Fruit fly (Drosophila melanogaster) whole organism, wandering third instar larva: Measurements from ENCODE around the gene Arfrp1.

Experiments
- Abd-B ChIP-seq: fragments of >200 bp; optimal IDR thresholded peaks from 2 replicates; lab custom pipeline; 2017; ENCODE audit warnings: missing biosample characterization, missing genetic modification characterization
- CG32264 ChIP-seq: fragments of 200-800 bp; sonication (Bioruptor generic); optimal IDR thresholded peaks from 2 replicates; lab custom pipeline; 2016; ENCODE audit warnings: missing biosample characterization, missing genetic modification characterization
- CG9705 ChIP-seq: fragments of 200-800 bp; sonication (Bioruptor generic); optimal IDR thresholded peaks from 2 replicates; lab custom pipeline; 2018; ENCODE audit warnings: missing biosample characterization, mild to moderate bottlenecking, missing genetic modification characterization
- CrebA ChIP-seq: fragments of 200-800 bp; sonication (Bioruptor generic); optimal IDR thresholded peaks from 2 replicates; lab custom pipeline; 2016; ENCODE audit warnings: missing biosample characterization, mild to moderate bottlenecking, missing genetic modification characterization, borderline replicate concordance
- Dfd ChIP-seq: fragments of >200 bp; optimal IDR thresholded peaks from 2 replicates; lab custom pipeline; 2017; ENCODE audit warnings: missing biosample characterization, missing genetic modification characterization
- Dif ChIP-seq: fragments of 200-275, 200-300 bp; sonication (Bioruptor generic); optimal IDR thresholded peaks from 2 replicates; lab custom pipeline; 2018; ENCODE audit warnings: missing biosample characterization, missing genetic modification characterization; ENCODE audit not compliant: partially characterized antibody
- GATAd ChIP-seq: sonication (Bioruptor generic); optimal IDR thresholded peaks from 2 replicates; lab custom pipeline; 2016; ENCODE audit warnings: missing biosample characterization, missing genetic modification characterization
- HLH106 ChIP-seq: fragments of 200-800 bp; optimal IDR thresholded peaks from 3 replicates; lab custom pipeline; 2019; ENCODE audit warnings: missing biosample characterization, mild to moderate bottlenecking, missing genetic modification characterization, moderate library complexity
- Hnf4 ChIP-seq: fragments of 200-800 bp; sonication (Bioruptor generic); optimal IDR thresholded peaks from 2 replicates; lab custom pipeline; 2016; ENCODE audit warnings: missing biosample characterization, mild to moderate bottlenecking, missing genetic modification characterization
- Hr78 ChIP-seq: fragments of >200 bp; optimal IDR thresholded peaks from 2 replicates; lab custom pipeline; 2017; ENCODE audit warnings: missing biosample characterization, missing genetic modification characterization
- Hr83 ChIP-seq: fragments of 200-300 bp; sonication (Bioruptor generic); optimal IDR thresholded peaks from 2 replicates; lab custom pipeline; 2016; ENCODE audit warnings: missing biosample characterization, mild to moderate bottlenecking, missing genetic modification characterization, moderate library complexity; ENCODE audit not compliant: poor library complexity, severe bottlenecking
- Jra ChIP-seq: sonication (Bioruptor generic); optimal IDR thresholded peaks from 2 replicates; lab custom pipeline; 2016; ENCODE audit warnings: missing biosample characterization, missing genetic modification characterization
- Mio ChIP-seq: sonication (Bioruptor generic); optimal IDR thresholded peaks from 2 replicates; lab custom pipeline; 2016; ENCODE audit warnings: missing biosample characterization, missing genetic modification characterization
- Myc ChIP-seq: fragments of >200 bp; optimal IDR thresholded peaks from 2 replicates; lab custom pipeline; 2017
- N ChIP-seq: fragments of >200 bp; optimal IDR thresholded peaks from 2 replicates; lab custom pipeline; 2018; ENCODE audit warnings: missing biosample characterization, missing external identifiers, missing genetic modification characterization
- OdsH ChIP-seq: fragments of 200-800 bp; sonication (Bioruptor generic); optimal IDR thresholded peaks from 2 replicates; lab custom pipeline; 2016; ENCODE audit warnings: missing biosample characterization, mild to moderate bottlenecking, missing genetic modification characterization
- Rel ChIP-seq, 2 experiments: fragments of 200-800 bp; sonication (Bioruptor generic) in 1 of 2; optimal IDR thresholded peaks; 2 replicates in 1 of 2; 3 replicates in 1 of 2; lab custom pipeline; 2016 to 2019; ENCODE audit warnings: mild to moderate bottlenecking in 2 of 2, missing biosample characterization in 2 of 2, missing genetic modification characterization in 2 of 2, moderate library complexity in 1 of 2
- Sp1 ChIP-seq: fragments of 200-800 bp; sonication (Bioruptor generic); optimal IDR thresholded peaks from 3 replicates; lab custom pipeline; 2019; ENCODE audit warnings: missing biosample characterization, mild to moderate bottlenecking, missing genetic modification characterization, moderate library complexity
- Vsx2 ChIP-seq: fragments of 200-300, 225-300 bp; sonication (Bioruptor generic); optimal IDR thresholded peaks from 2 replicates; lab custom pipeline; 2018; ENCODE audit warnings: missing biosample characterization, missing genetic modification characterization; ENCODE audit not compliant: partially characterized antibody
- br ChIP-seq: fragments of 200-800 bp; sonication (Bioruptor generic); optimal IDR thresholded peaks from 2 replicates; lab custom pipeline; 2016; ENCODE audit warnings: missing biosample characterization, missing genetic modification characterization
- brk ChIP-seq: fragments of 200-800 bp; sonication (Bioruptor generic); optimal IDR thresholded peaks from 2 replicates; lab custom pipeline; 2016; ENCODE audit warnings: missing biosample characterization, mild to moderate bottlenecking, missing genetic modification characterization
- dl ChIP-seq, 2 experiments: fragments of 175-275, 200-275 bp in 1 of 2; fragments of 200-275 bp in 1 of 2; sonication (Bioruptor generic); optimal IDR thresholded peaks; lab custom pipeline; 2018; ENCODE audit warnings: mild to moderate bottlenecking in 2 of 2, missing biosample characterization in 2 of 2, missing genetic modification characterization in 2 of 2, moderate library complexity in 2 of 2; ENCODE audit not compliant: partially characterized antibody in 2 of 2, insufficient read depth in 1 of 2
- dmrt93B ChIP-seq: fragments of 200-800 bp; sonication (Bioruptor generic); optimal IDR thresholded peaks from 2 replicates; lab custom pipeline; 2018; ENCODE audit warnings: missing biosample characterization, mild to moderate bottlenecking, missing genetic modification characterization
- dsf ChIP-seq: sonication (Bioruptor generic); optimal IDR thresholded peaks from 2 replicates; lab custom pipeline; 2016; ENCODE audit warnings: missing biosample characterization, missing genetic modification characterization, borderline replicate concordance
- ey ChIP-seq: fragments of 200-800 bp; sonication (Bioruptor generic); optimal IDR thresholded peaks from 2 replicates; lab custom pipeline; 2016; ENCODE audit warnings: missing biosample characterization, missing genetic modification characterization
- foxo ChIP-seq, 2 experiments: fragments of 200-800 bp; sonication (Bioruptor generic); optimal IDR thresholded peaks; 2 replicates in 1 of 2; 3 replicates in 1 of 2; lab custom pipeline; 2016 to 2017; ENCODE audit warnings: missing biosample characterization in 2 of 2, missing genetic modification characterization in 2 of 2
- fru ChIP-seq: fragments of 200-800 bp; sonication (Bioruptor generic); optimal IDR thresholded peaks from 3 replicates; lab custom pipeline; 2016; ENCODE audit warnings: missing biosample characterization, mild to moderate bottlenecking, missing genetic modification characterization
- h ChIP-seq: fragments of 200-800 bp; sonication (Bioruptor generic); optimal IDR thresholded peaks from 3 replicates; lab custom pipeline; 2016; ENCODE audit warnings: missing biosample characterization, mild to moderate bottlenecking, missing genetic modification characterization
- jim ChIP-seq: fragments of 175-275, 200-325 bp; sonication (Bioruptor generic); optimal IDR thresholded peaks from 2 replicates; lab custom pipeline; 2016; ENCODE audit warnings: missing biosample characterization, mild to moderate bottlenecking, missing genetic modification characterization
- lola ChIP-seq: fragments of >200 bp; optimal IDR thresholded peaks from 2 replicates; lab custom pipeline; 2017; ENCODE audit warnings: missing biosample characterization, missing genetic modification characterization
- pan ChIP-seq: fragments of >200 bp; optimal IDR thresholded peaks from 2 replicates; lab custom pipeline; 2017
- psq ChIP-seq: fragments of 200-800 bp; sonication (Bioruptor generic); optimal IDR thresholded peaks from 3 replicates; lab custom pipeline; 2017; ENCODE audit warnings: missing biosample characterization, mild to moderate bottlenecking, missing genetic modification characterization, moderate library complexity
- rgr ChIP-seq: fragments of 200-800 bp; sonication (Bioruptor generic); optimal IDR thresholded peaks from 3 replicates; lab custom pipeline; 2016; ENCODE audit warnings: missing biosample characterization, mild to moderate bottlenecking, missing genetic modification characterization
- sage ChIP-seq: fragments of 200-800 bp; sonication (Bioruptor generic); optimal IDR thresholded peaks from 2 replicates; lab custom pipeline; 2016; ENCODE audit warnings: missing biosample characterization, mild to moderate bottlenecking, missing genetic modification characterization
- sv ChIP-seq: fragments of 200-800 bp; sonication (Bioruptor generic); optimal IDR thresholded peaks from 3 replicates; lab custom pipeline; 2016; ENCODE audit warnings: missing biosample characterization, missing genetic modification characterization
- tai ChIP-seq: sonication (Bioruptor generic); optimal IDR thresholded peaks from 2 replicates; lab custom pipeline; 2016; ENCODE audit warnings: missing biosample characterization, missing genetic modification characterization
- usp ChIP-seq: fragments of >200 bp; optimal IDR thresholded peaks from 2 replicates; lab custom pipeline; 2017; ENCODE audit warnings: missing biosample characterization, missing genetic modification characterization
- woc ChIP-seq: sonication (Bioruptor generic); optimal IDR thresholded peaks from 2 replicates; lab custom pipeline; 2016; ENCODE audit warnings: missing biosample characterization, mild to moderate bottlenecking, missing genetic modification characterization

Gene Arfrp1

DNA sequence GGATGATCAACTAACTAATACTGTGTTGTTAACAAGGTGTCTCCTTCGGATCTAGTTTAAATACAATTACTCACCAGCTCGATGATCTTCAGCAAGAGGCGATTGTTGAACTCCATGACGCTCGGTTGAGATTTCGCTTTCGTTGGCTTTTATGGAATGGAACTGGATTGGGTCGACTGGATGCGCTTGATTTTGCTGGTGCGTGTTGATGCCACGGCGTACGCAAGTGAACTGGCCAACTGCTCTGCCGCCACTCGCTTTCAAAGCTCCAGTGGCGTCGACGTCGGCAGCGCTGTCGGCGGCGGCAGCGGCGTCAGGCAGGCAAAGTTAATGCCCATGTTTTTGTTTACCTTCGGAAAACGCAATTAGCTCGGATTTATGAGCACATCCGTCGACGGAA, 28.6 kb upstream of the Arfrp1 start, which contains the start of gene CG44325:
TSS of gene CG44325 (minus strand) at position 237 of the 400 bp plus-strand sequence.
- TF ChIP-seq Hr83 (GFP tag; lab: Kevin White, UChicago) (peak; percentile 56), HLH106 (tag; lab: Kevin White, UChicago) (peak; percentile 9), Dfd (GFP tag; lab: Kevin White, UChicago) (no peak), pan (lab: Kevin White, UChicago) (no peak), dsf (GFP tag; lab: Kevin White, UChicago) (no peak), fru (GFP tag; lab: Kevin White, UChicago) (peak; percentile 39), rgr (peak; percentile 40), Dif (GFP tag; lab: Kevin White, UChicago) (peak; percentile 59), CrebA (no peak), woc (no peak), CG9705 (GFP tag; lab: Kevin White, UChicago) (no peak), sv (GFP tag; lab: Kevin White, UChicago) (no peak), Jra (GFP tag; lab: Kevin White, UChicago) (peak; percentile 23), Sp1 (peak; percentile 43), usp (no peak), Abd-B (no peak), Rel (GFP tag; optimal IDR thresholded peaks at IDR 0.05; lab: Kevin White, UChicago) (no peak), Rel (tag; optimal IDR thresholded peaks at IDR 0.05; lab: Kevin White, UChicago) (peak; percentile 42), brk (GFP tag; lab: Kevin White, UChicago) (no peak), h (GFP tag; lab: Kevin White, UChicago) (peak; percentile 52), ey (no peak), OdsH (no peak), br (GFP tag; lab: Kevin White, UChicago) (peak; percentile 29), dl (GFP tag; optimal IDR thresholded peaks at IDR 0.05; lab: Kevin White, UChicago; ENCODE audit: insufficient read depth in 1 of 2, partially characterized antibody in 2 of 2) (no peak), GATAd (GFP tag; lab: Kevin White, UChicago) (no peak)

DNA sequence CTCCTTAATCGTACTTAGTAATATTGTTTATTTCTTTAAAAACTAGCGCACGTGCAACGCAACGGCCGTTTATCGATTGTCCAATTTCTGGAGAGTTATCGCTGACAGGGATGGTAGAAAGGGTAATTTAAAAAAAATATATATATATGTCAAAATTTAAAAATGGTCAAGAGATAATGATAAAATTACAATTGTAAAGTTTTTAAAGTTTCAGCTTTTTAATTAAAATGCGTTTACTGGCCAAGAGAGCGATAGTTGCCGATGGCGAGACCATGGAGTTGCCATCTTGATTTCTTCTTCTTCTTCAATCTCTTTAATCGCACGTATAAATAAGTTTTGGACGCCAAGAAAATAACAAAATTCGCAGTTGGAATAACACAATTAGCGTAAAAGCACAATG, 25.9 kb upstream of the Arfrp1 start, which contains the start of the genes CG7246 and HP1b:
TSS of gene CG7246 (minus strand) at position 96 of the 400 bp plus-strand sequence.
TSS of gene HP1b (plus strand) at position 102 of the 400 bp plus-strand sequence.
- TF ChIP-seq lola (GFP tag; lab: Kevin White, UChicago) (no peak), brk (GFP tag; lab: Kevin White, UChicago) (no peak), br (GFP tag; lab: Kevin White, UChicago) (peak; percentile 49), Hr78 (GFP tag; lab: Kevin White, UChicago) (no peak), h (GFP tag; lab: Kevin White, UChicago) (peak; percentile 78), dmrt93B (GFP tag; lab: Kevin White, UChicago) (peak; percentile 32), foxo (GFP tag; optimal IDR thresholded peaks at IDR 0.05; lab: Kevin White, UChicago) (peak in 1 of 2 experiments; percentile 86), sv (GFP tag; lab: Kevin White, UChicago) (peak; percentile 57), Sp1 (peak; percentile 69), Rel (GFP tag; optimal IDR thresholded peaks at IDR 0.05; lab: Kevin White, UChicago) (no peak), Rel (tag; optimal IDR thresholded peaks at IDR 0.05; lab: Kevin White, UChicago) (peak; percentile 41), rgr (peak; percentile 78), Mio (GFP tag; lab: Kevin White, UChicago) (no peak), ey (peak; percentile 52), psq (GFP tag; lab: Kevin White, UChicago) (peak; percentile 60), CG9705 (GFP tag; lab: Kevin White, UChicago) (peak; percentile 34), dsf (GFP tag; lab: Kevin White, UChicago) (peak; percentile 28), tai (GFP tag; lab: Kevin White, UChicago) (no peak), OdsH (peak; percentile 67), pan (lab: Kevin White, UChicago) (no peak), N (GFP tag; lab: Kevin White, UChicago) (no peak), dl (GFP tag; optimal IDR thresholded peaks at IDR 0.05; lab: Kevin White, UChicago; ENCODE audit: insufficient read depth in 1 of 2, partially characterized antibody in 2 of 2) (no peak), sage (GFP tag; lab: Kevin White, UChicago) (peak; percentile 70), fru (GFP tag; lab: Kevin White, UChicago) (peak; percentile 76), Dfd (GFP tag; lab: Kevin White, UChicago) (no peak), woc (peak; percentile 57), Hnf4 (GFP tag; lab: Kevin White, UChicago) (peak; percentile 76), Vsx2 (GFP tag; lab: Kevin White, UChicago) (no peak), Dif (GFP tag; lab: Kevin White, UChicago) (no peak), HLH106 (tag; lab: Kevin White, UChicago) (peak; percentile 80), GATAd (GFP tag; lab: Kevin White, UChicago) (no peak), Jra (GFP tag; lab: Kevin White, UChicago) (peak; percentile 6), jim (no peak), usp (no peak), Abd-B (no peak), CrebA (no peak), CG32264 (GFP tag; lab: Kevin White, UChicago) (peak; percentile 26), Hr83 (GFP tag; lab: Kevin White, UChicago) (no peak), Myc (lab: Kevin White, UChicago) (no peak)
